Worm (Caenorhabditis elegans) whole organism, mixed stage, embryonic: ENCODE results near the gene srsx-3.

Experiments used
- M03D4.4 ChIP-seq: sonication (generic microtip); optimal IDR thresholded peaks from 2 replicates; lab custom pipeline; 2017; ENCODE audit warnings: mild to moderate bottlenecking, missing genetic modification characterization, missing compliant biosample characterization
- bed-3 ChIP-seq: fragments of 200-800 bp; sonication (Bioruptor generic); optimal IDR thresholded peaks from 3 replicates; lab custom pipeline; 2018; ENCODE audit warnings: mild to moderate bottlenecking, missing genetic modification characterization, moderate library complexity, missing compliant biosample characterization
- blmp-1 ChIP-seq: fragments of 150-350 bp; optimal IDR thresholded peaks from 2 replicates; lab custom pipeline; 2014; ENCODE audit warnings: missing biosample characterization, missing genetic modification characterization
- ceh-39 ChIP-seq: fragments of 150-350 bp; optimal IDR thresholded peaks from 2 replicates; lab custom pipeline; 2014; ENCODE audit warnings: missing biosample characterization, missing genetic modification characterization
- ceh-43 ChIP-seq: fragments of 200-800 bp; sonication (Bioruptor generic); optimal IDR thresholded peaks from 2 replicates; lab custom pipeline; 2018; ENCODE audit warnings: mild to moderate bottlenecking, missing genetic modification characterization, moderate library complexity, missing compliant biosample characterization
- ceh-83 ChIP-seq: fragments of 200-800 bp; sonication (Bioruptor generic); optimal IDR thresholded peaks from 2 replicates; lab custom pipeline; 2018; ENCODE audit warnings: mild to moderate bottlenecking, missing genetic modification characterization, missing compliant biosample characterization
- ces-1 ChIP-seq: fragments of 150-350 bp; optimal IDR thresholded peaks from 2 replicates; lab custom pipeline; 2014; ENCODE audit warnings: missing biosample characterization, missing genetic modification reagents, missing genetic modification characterization
- cnd-1 ChIP-seq: fragments of 200-800 bp; sonication (Bioruptor generic); optimal IDR thresholded peaks from 2 replicates; lab custom pipeline; 2018; ENCODE audit warnings: mild to moderate bottlenecking, missing genetic modification characterization, missing compliant biosample characterization
- elt-1 ChIP-seq: sonication (generic microtip); optimal IDR thresholded peaks from 2 replicates; lab custom pipeline; 2017; ENCODE audit warnings: missing genetic modification characterization, mild to moderate bottlenecking, missing compliant biosample characterization, antibody characterized with exemption, moderate library complexity, borderline replicate concordance; ENCODE audit not compliant: insufficient read depth
- elt-3 ChIP-seq: fragments of 150-350 bp; optimal IDR thresholded peaks from 2 replicates; lab custom pipeline; 2014; ENCODE audit warnings: missing biosample characterization, missing genetic modification characterization
- flh-1 ChIP-seq: fragments of 200-800 bp; sonication (Bioruptor generic); optimal IDR thresholded peaks from 2 replicates; lab custom pipeline; 2018; ENCODE audit warnings: mild to moderate bottlenecking, missing genetic modification characterization, moderate library complexity, missing compliant biosample characterization
- ham-2 ChIP-seq: fragments of 200-800 bp; sonication (Bioruptor generic); optimal IDR thresholded peaks from 2 replicates; lab custom pipeline; 2018; ENCODE audit warnings: mild to moderate bottlenecking, missing genetic modification characterization, missing compliant biosample characterization
- lin-13 ChIP-seq: fragments of 150-350 bp; optimal IDR thresholded peaks from 2 replicates; lab custom pipeline; 2014; ENCODE audit warnings: missing biosample characterization, missing genetic modification characterization
- lin-32 ChIP-seq: fragments of 200-800 bp; sonication (Bioruptor generic); optimal IDR thresholded peaks from 2 replicates; lab custom pipeline; 2018; ENCODE audit warnings: mild to moderate bottlenecking, missing genetic modification characterization, missing compliant biosample characterization
- lsy-2 ChIP-seq: fragments of 150-350 bp; optimal IDR thresholded peaks from 2 replicates; lab custom pipeline; 2014; ENCODE audit warnings: missing biosample characterization, missing genetic modification characterization
- mab-5 ChIP-seq: fragments of 150-350 bp; optimal IDR thresholded peaks from 2 replicates; lab custom pipeline; 2014; ENCODE audit warnings: missing biosample characterization, missing genetic modification characterization
- mep-1 ChIP-seq: fragments of 150-350 bp; optimal IDR thresholded peaks from 2 replicates; lab custom pipeline; 2017; ENCODE audit warnings: missing biosample characterization, missing genetic modification reagents, missing genetic modification characterization, inconsistent platforms
- mls-2 ChIP-seq: sonication (generic microtip); optimal IDR thresholded peaks from 2 replicates; lab custom pipeline; 2016; ENCODE audit warnings: mild to moderate bottlenecking, missing genetic modification characterization, moderate library complexity, missing compliant biosample characterization
- nhr-12 ChIP-seq: fragments of 150-350 bp; optimal IDR thresholded peaks from 2 replicates; lab custom pipeline; 2014; ENCODE audit warnings: missing biosample characterization, missing genetic modification characterization
- nhr-2 ChIP-seq: fragments of 150-350 bp; optimal IDR thresholded peaks from 2 replicates; lab custom pipeline; 2014; ENCODE audit warnings: missing biosample characterization, missing genetic modification characterization
- nhr-237 ChIP-seq: fragments of 150-350 bp; optimal IDR thresholded peaks from 2 replicates; lab custom pipeline; 2014; ENCODE audit warnings: missing biosample characterization, missing genetic modification characterization
- nhr-28 ChIP-seq: fragments of 150-350 bp; optimal IDR thresholded peaks from 2 replicates; lab custom pipeline; 2014; ENCODE audit warnings: missing biosample characterization, missing genetic modification characterization
- nhr-76 ChIP-seq: sonication (generic microtip); optimal IDR thresholded peaks from 2 replicates; lab custom pipeline; 2017; ENCODE audit warnings: missing biosample characterization, missing genetic modification characterization
- pha-4 ChIP-seq: fragments of 150-350 bp; optimal IDR thresholded peaks from 2 replicates; lab custom pipeline; 2018; ENCODE audit warnings: missing biosample characterization, missing genetic modification reagents, missing genetic modification characterization
- sem-2 ChIP-seq: fragments of 200-800 bp; sonication (Bioruptor generic); optimal IDR thresholded peaks from 2 replicates; lab custom pipeline; 2018; ENCODE audit warnings: mild to moderate bottlenecking, missing genetic modification characterization, missing compliant biosample characterization
- snpc-4 ChIP-seq: fragments of 150-350 bp; optimal IDR thresholded peaks from 2 replicates; lab custom pipeline; 2014; ENCODE audit warnings: missing biosample characterization, missing genetic modification characterization
- sptf-1 ChIP-seq: sonication (generic microtip); optimal IDR thresholded peaks from 2 replicates; lab custom pipeline; 2017; ENCODE audit warnings: mild to moderate bottlenecking, missing genetic modification characterization, moderate library complexity, missing compliant biosample characterization
- tbx-8 ChIP-seq: fragments of 200-800 bp; sonication (Bioruptor generic); optimal IDR thresholded peaks from 2 replicates; lab custom pipeline; 2018; ENCODE audit warnings: mild to moderate bottlenecking, missing genetic modification characterization, moderate library complexity, missing compliant biosample characterization
- unc-120 ChIP-seq: sonication (generic microtip); optimal IDR thresholded peaks from 2 replicates; lab custom pipeline; 2017; ENCODE audit warnings: missing genetic modification characterization, missing compliant biosample characterization; ENCODE audit not compliant: poor library complexity, severe bottlenecking
- unc-39 ChIP-seq: fragments of 150-350 bp; optimal IDR thresholded peaks from 2 replicates; lab custom pipeline; 2014; ENCODE audit warnings: missing biosample characterization, missing genetic modification characterization
- ztf-11 ChIP-seq: fragments of 150-350 bp; optimal IDR thresholded peaks from 2 replicates; lab custom pipeline; 2014; ENCODE audit warnings: missing biosample characterization, missing genetic modification characterization

srsx-3 gene

DNA sequence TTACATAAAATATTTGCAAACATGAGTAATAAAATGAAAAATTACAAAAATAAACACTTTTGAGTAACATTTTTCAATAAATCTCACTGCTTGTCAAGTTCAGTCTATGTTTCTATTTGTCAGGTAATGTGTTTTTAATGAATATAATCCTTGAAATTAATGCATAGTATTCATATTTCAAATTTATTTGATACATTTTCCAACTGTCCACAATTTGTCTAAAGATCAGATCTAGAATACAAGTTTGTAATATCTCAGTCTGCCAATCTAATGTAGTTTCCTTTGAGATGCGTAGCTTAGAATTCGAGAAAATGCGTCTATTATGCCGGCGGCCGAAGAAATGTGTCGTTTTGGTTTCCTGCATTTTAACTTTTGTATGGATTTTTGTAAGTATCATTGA, 6.5 kb upstream of the srsx-3 start, which contains the start of gene Y97E10B.1:
TSS of gene Y97E10B.1 (plus strand) at position 301 of the 400 bp plus-strand sequence.
- no peak for TF ChIP-seq lsy-2 (tag; lab: Kevin White, UChicago)
- no peak for TF ChIP-seq lin-13 (tag; lab: Kevin White, UChicago)
- no peak for TF ChIP-seq elt-3 (tag; lab: Kevin White, UChicago)
- no peak for TF ChIP-seq nhr-76 (tag; lab: Kevin White, UChicago)
- TF ChIP-seq lin-32 (GFP tag; lab: Kevin White, UChicago): no peak
- TF ChIP-seq nhr-28 (tag; lab: Kevin White, UChicago): no peak
- TF ChIP-seq sem-2 (GFP tag; lab: Kevin White, UChicago): no peak
- TF ChIP-seq ztf-11: no peak
- TF ChIP-seq blmp-1 (tag; lab: Kevin White, UChicago): no peak
- no peak for TF ChIP-seq nhr-237 (tag; lab: Kevin White, UChicago)
- TF ChIP-seq M03D4.4 (tag; lab: Kevin White, UChicago): no peak
- TF ChIP-seq elt-1 (tag; lab: Kevin White, UChicago): no peak
- no peak for TF ChIP-seq snpc-4 (tag; lab: Kevin White, UChicago)
- TF ChIP-seq ceh-43 (GFP tag; lab: Kevin White, UChicago): no peak
- TF ChIP-seq sptf-1 (tag; lab: Kevin White, UChicago): no peak
- TF ChIP-seq ceh-39 (tag; lab: Kevin White, UChicago): no peak
- TF ChIP-seq mab-5 (tag; lab: Kevin White, UChicago): no peak
- no peak for TF ChIP-seq nhr-2 (tag; lab: Kevin White, UChicago)
- TF ChIP-seq ces-1 (GFP tag; lab: Kevin White, UChicago): no peak
- no peak for TF ChIP-seq mls-2 (tag; lab: Kevin White, UChicago)

DNA sequence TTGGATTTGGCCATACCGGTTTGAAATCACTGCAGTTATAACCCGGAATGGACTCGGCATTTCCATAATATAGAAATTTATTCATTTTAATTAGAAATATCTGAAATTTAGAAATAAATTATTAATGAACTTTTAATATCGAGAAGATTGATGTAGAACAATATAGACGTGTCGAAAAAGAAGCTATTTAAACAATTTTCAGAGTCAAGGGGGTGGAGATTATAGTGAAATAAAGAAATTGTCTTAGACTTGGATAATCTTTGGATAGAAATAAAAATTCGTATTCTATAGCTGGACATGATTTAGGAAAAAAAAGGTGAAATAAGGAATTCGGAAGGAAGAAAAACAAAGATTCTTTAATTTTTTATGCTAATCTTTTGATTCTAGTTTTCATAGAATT, 3.2 kb upstream of the srsx-3 start, which contains the start of gene srt-53:
TSS of gene srt-53 (minus strand) at position 101 of the 400 bp plus-strand sequence.
- TF ChIP-seq sptf-1 (tag; lab: Kevin White, UChicago): no peak
- TF ChIP-seq blmp-1 (tag; lab: Kevin White, UChicago): no peak
- TF ChIP-seq nhr-76 (tag; lab: Kevin White, UChicago): no peak
- TF ChIP-seq lin-32 (GFP tag; lab: Kevin White, UChicago): no peak
- TF ChIP-seq mep-1: no peak
- no peak for TF ChIP-seq ceh-83 (GFP tag; lab: Kevin White, UChicago)
- no peak for TF ChIP-seq mab-5 (tag; lab: Kevin White, UChicago)
- no peak for TF ChIP-seq ztf-11
- no peak for TF ChIP-seq nhr-12 (tag; lab: Kevin White, UChicago)
- no peak for TF ChIP-seq flh-1
- no peak for TF ChIP-seq tbx-8
- TF ChIP-seq bed-3 (GFP tag; lab: Kevin White, UChicago): no peak
- TF ChIP-seq ces-1 (GFP tag; lab: Kevin White, UChicago): no peak

ce11 chrV:7932998-7933397, 4.1 kb downstream of the srsx-3 start, which contains the start of gene ncx-10:
Gene ncx-10, minus strand, starts transcription at chrV:7933098.
- TF ChIP-seq cnd-1 (tag; lab: Kevin White, UChicago) (no peak), nhr-28 (tag; lab: Kevin White, UChicago) (no peak), nhr-2 (tag; lab: Kevin White, UChicago) (no peak), unc-120 (tag; lab: Kevin White, UChicago) (no peak), ceh-39 (tag; lab: Kevin White, UChicago) (no peak), snpc-4 (tag; lab: Kevin White, UChicago) (no peak), nhr-76 (tag; lab: Kevin White, UChicago) (no peak), mep-1 (no peak), mls-2 (tag; lab: Kevin White, UChicago) (no peak), lin-32 (GFP tag; lab: Kevin White, UChicago) (no peak), lsy-2 (tag; lab: Kevin White, UChicago) (no peak), blmp-1 (tag; lab: Kevin White, UChicago) (no peak), pha-4 (no peak), unc-39 (no peak)

ce11 chrV:7928660-7929059, 8.4 kb downstream of the srsx-3 start, which contains the start of gene srsx-5:
Gene srsx-5, plus strand, starts transcription at chrV:7928960.
- TF ChIP-seq elt-1 (tag; lab: Kevin White, UChicago) (no peak), sem-2 (GFP tag; lab: Kevin White, UChicago) (no peak), pha-4 (no peak), unc-120 (tag; lab: Kevin White, UChicago) (no peak), nhr-237 (tag; lab: Kevin White, UChicago) (no peak), unc-39 (no peak), mls-2 (tag; lab: Kevin White, UChicago) (no peak), tbx-8 (no peak), nhr-76 (tag; lab: Kevin White, UChicago) (no peak), ham-2 (GFP tag; lab: Kevin White, UChicago) (no peak), nhr-2 (tag; lab: Kevin White, UChicago) (no peak), M03D4.4 (tag; lab: Kevin White, UChicago) (no peak), lin-13 (tag; lab: Kevin White, UChicago) (no peak)
- TF ChIP-seq, all 35 proteins: peak for 0
